Fruit fly (Drosophila melanogaster) whole organism, embryonic: Measurements from ENCODE around the gene mldr.

Source experiments
- ATbp ChIP-seq: fragments of 200-800 bp; sonication (Bioruptor generic); optimal IDR thresholded peaks from 2 replicates; lab custom pipeline; 2017; ENCODE audit warnings: missing biosample characterization, mild to moderate bottlenecking, missing genetic modification characterization, missing genetic modification reagents
- Adf1 ChIP-seq: fragments of 200-800 bp; sonication (Bioruptor generic); IDR thresholded peaks from 2 replicates; pipeline ENCODE4 v1.3.6; 2022; ENCODE audit warnings: missing biosample characterization, missing genetic modification characterization
- Blimp-1 ChIP-seq: fragments of 200-800 bp; sonication (Bioruptor generic); optimal IDR thresholded peaks from 3 replicates; lab custom pipeline; 2018; ENCODE audit warnings: missing biosample characterization, missing genetic modification characterization, mild to moderate bottlenecking, moderate library complexity, missing genetic modification reagents
- CG10565 ChIP-seq: fragments of 200-800 bp; sonication (Bioruptor generic); optimal IDR thresholded peaks from 3 replicates; lab custom pipeline; 2016; ENCODE audit warnings: missing biosample characterization, mild to moderate bottlenecking, missing genetic modification characterization
- CG12071 ChIP-seq: fragments of 200-800 bp; sonication (Bioruptor generic); optimal IDR thresholded peaks from 3 replicates; lab custom pipeline; 2018; ENCODE audit warnings: missing biosample characterization, mild to moderate bottlenecking, missing genetic modification characterization
- CG12155 ChIP-seq: fragments of 200-800 bp; sonication (Bioruptor generic); optimal IDR thresholded peaks from 3 replicates; lab custom pipeline; 2016; ENCODE audit warnings: missing biosample characterization, missing genetic modification characterization
- CG12219 ChIP-seq: fragments of 200-800 bp; sonication (Bioruptor generic); optimal IDR thresholded peaks from 3 replicates; lab custom pipeline; 2018; ENCODE audit warnings: missing biosample characterization, mild to moderate bottlenecking, missing genetic modification characterization
- CG13624 ChIP-seq: fragments of 200-800 bp; sonication (Bioruptor generic); optimal IDR thresholded peaks from 2 replicates; lab custom pipeline; 2016; ENCODE audit warnings: missing biosample characterization, missing genetic modification characterization
- CG13894 ChIP-seq: fragments of 200-800 bp; sonication (Bioruptor generic); optimal IDR thresholded peaks from 3 replicates; lab custom pipeline; 2018; ENCODE audit warnings: missing biosample characterization, mild to moderate bottlenecking, missing genetic modification characterization, moderate library complexity
- CG1603 ChIP-seq: fragments of 200-800 bp; sonication (Bioruptor generic); optimal IDR thresholded peaks from 2 replicates; lab custom pipeline; 2019; ENCODE audit warnings: missing biosample characterization, mild to moderate bottlenecking, missing genetic modification characterization, moderate library complexity
- CG17385 ChIP-seq: fragments of 200-800 bp; sonication (Bioruptor generic); optimal IDR thresholded peaks from 3 replicates; lab custom pipeline; 2018; ENCODE audit warnings: missing biosample characterization, mild to moderate bottlenecking, missing genetic modification characterization
- CG31441 ChIP-seq: fragments of 200-800 bp; sonication (Bioruptor generic); IDR thresholded peaks from 2 replicates; pipeline ENCODE4 v1.3.6; 2022; ENCODE audit warnings: missing biosample characterization, missing genetic modification characterization
- CG6654 ChIP-seq: fragments of 200-800 bp; sonication (Bioruptor generic); optimal IDR thresholded peaks from 2 replicates; lab custom pipeline; 2017; ENCODE audit warnings: missing biosample characterization, mild to moderate bottlenecking, missing genetic modification characterization
- CG8478 ChIP-seq: fragments of >200 bp; optimal IDR thresholded peaks from 2 replicates; lab custom pipeline; 2018
- CG9437 ChIP-seq: fragments of 200-800 bp; sonication (Bioruptor generic); optimal IDR thresholded peaks from 2 replicates; lab custom pipeline; 2018; ENCODE audit warnings: missing biosample characterization, mild to moderate bottlenecking, missing genetic modification characterization
- CrebB ChIP-seq: fragments of 200-800 bp; sonication (Bioruptor generic); optimal IDR thresholded peaks from 3 replicates; lab custom pipeline; 2018; ENCODE audit warnings: missing biosample characterization, mild to moderate bottlenecking, missing genetic modification characterization
- D19A ChIP-seq: fragments of 200-800 bp; optimal IDR thresholded peaks from 3 replicates; lab custom pipeline; 2019; ENCODE audit warnings: missing biosample characterization, mild to moderate bottlenecking, missing genetic modification characterization, moderate library complexity
- Deaf1 ChIP-seq: fragments of 200-800 bp; optimal IDR thresholded peaks from 3 replicates; lab custom pipeline; 2019; ENCODE audit warnings: missing biosample characterization, mild to moderate bottlenecking, missing genetic modification characterization, moderate library complexity
- GATAe ChIP-seq: fragments of 200-800 bp; sonication (Bioruptor generic); conservative IDR thresholded peaks from 2 replicates; pipeline ENCODE4 v1.3.6; 2022; ENCODE audit warnings: missing biosample characterization, missing genetic modification characterization
- HmgD ChIP-seq: fragments of 200-800 bp; sonication (Bioruptor generic); optimal IDR thresholded peaks from 3 replicates; lab custom pipeline; 2016; ENCODE audit warnings: missing biosample characterization, missing genetic modification characterization
- Jarid2 ChIP-seq: fragments of 200-800 bp; sonication (Bioruptor generic); optimal IDR thresholded peaks from 3 replicates; lab custom pipeline; 2017; ENCODE audit warnings: mild to moderate bottlenecking, missing biosample characterization, missing genetic modification reagents, missing genetic modification characterization
- MESR4 ChIP-seq: fragments of 200-800 bp; sonication (Bioruptor generic); optimal IDR thresholded peaks from 2 replicates; lab custom pipeline; 2018; ENCODE audit warnings: missing biosample characterization, mild to moderate bottlenecking, missing genetic modification characterization, moderate library complexity
- Neu2 ChIP-seq: fragments of 200-800 bp; sonication (Bioruptor generic); optimal IDR thresholded peaks from 3 replicates; lab custom pipeline; 2016; ENCODE audit warnings: missing biosample characterization, missing genetic modification characterization, borderline replicate concordance
- Nf-YA ChIP-seq: fragments of 200-800 bp; sonication (Bioruptor generic); IDR thresholded peaks from 2 replicates; pipeline ENCODE4 v1.3.6; 2022; ENCODE audit warnings: missing biosample characterization, missing genetic modification characterization
- NfI ChIP-seq: fragments of 200-800 bp; sonication (Bioruptor generic); optimal IDR thresholded peaks from 3 replicates; lab custom pipeline; 2018; ENCODE audit warnings: missing biosample characterization, mild to moderate bottlenecking, missing genetic modification characterization, moderate library complexity
- Sox100B ChIP-seq: fragments of 200-800 bp; sonication (Bioruptor generic); optimal IDR thresholded peaks from 3 replicates; lab custom pipeline; 2018; ENCODE audit warnings: missing biosample characterization, mild to moderate bottlenecking, missing genetic modification characterization
- Sry-δ ChIP-seq: fragments of 200-800 bp; sonication (Bioruptor generic); optimal IDR thresholded peaks from 2 replicates; lab custom pipeline; 2016; ENCODE audit warnings: missing biosample characterization, missing genetic modification characterization
- Trl ChIP-seq, 3 experiments: fragments of >200 bp in 2 of 3; fragments of 200-800 bp in 1 of 3; sonication (Bioruptor generic) in 1 of 3; optimal IDR thresholded peaks; 2 replicates in 1 of 3; 3 replicates in 2 of 3; lab custom pipeline; 2016 to 2017; ENCODE audit warnings: missing biosample characterization in 1 of 3, missing genetic modification characterization in 1 of 3
- Xbp1 ChIP-seq: fragments of 200-800 bp; sonication (Bioruptor generic); optimal IDR thresholded peaks from 3 replicates; lab custom pipeline; 2016; ENCODE audit warnings: missing biosample characterization, mild to moderate bottlenecking, missing genetic modification characterization
- ab ChIP-seq: fragments of 200-800 bp; sonication (Bioruptor generic); optimal IDR thresholded peaks from 2 replicates; lab custom pipeline; 2016; ENCODE audit warnings: missing biosample characterization, missing genetic modification characterization
- bab2 ChIP-seq: fragments of 200-800 bp; sonication (Bioruptor generic); optimal IDR thresholded peaks from 2 replicates; lab custom pipeline; 2016; ENCODE audit warnings: missing biosample characterization, missing genetic modification characterization
- br ChIP-seq: fragments of >200 bp; optimal IDR thresholded peaks from 2 replicates; lab custom pipeline; 2017
- cg ChIP-seq: fragments of 200-800 bp; sonication (Bioruptor generic); optimal IDR thresholded peaks from 3 replicates; lab custom pipeline; 2019; ENCODE audit warnings: missing biosample characterization, mild to moderate bottlenecking, missing genetic modification characterization, moderate library complexity
- cwo ChIP-seq: fragments of 200-800 bp; sonication (Bioruptor generic); optimal IDR thresholded peaks from 3 replicates; lab custom pipeline; 2017; ENCODE audit warnings: missing biosample characterization, missing genetic modification characterization, mild to moderate bottlenecking, moderate library complexity, missing genetic modification reagents
- en ChIP-seq: fragments of 200-800 bp; sonication (Bioruptor generic); optimal IDR thresholded peaks from 2 replicates; lab custom pipeline; 2016; ENCODE audit warnings: missing biosample characterization, missing genetic modification characterization
- eyg ChIP-seq: fragments of 200-800 bp; sonication (Bioruptor generic); optimal IDR thresholded peaks from 3 replicates; lab custom pipeline; 2016; ENCODE audit warnings: missing biosample characterization, missing genetic modification characterization
- gce ChIP-seq: fragments of 200-800 bp; sonication (Bioruptor generic); IDR thresholded peaks from 3 replicates; pipeline ENCODE4 v1.3.6; 2022; ENCODE audit warnings: missing biosample characterization, missing genetic modification characterization
- grn ChIP-seq: fragments of 200-800 bp; sonication (Bioruptor generic); optimal IDR thresholded peaks from 3 replicates; lab custom pipeline; 2017; ENCODE audit warnings: missing biosample characterization, missing genetic modification characterization
- lov ChIP-seq, 2 experiments: fragments of 200-800 bp in 1 of 2; fragments of >200 bp in 1 of 2; sonication (Bioruptor generic) in 1 of 2; IDR thresholded peaks in 1 of 2; optimal IDR thresholded peaks in 1 of 2; 2 replicates in 1 of 2; 3 replicates in 1 of 2; pipeline versions ENCODE4 v1.3.6 to Lab custom; 2017 to 2022; ENCODE audit warnings: missing biosample characterization in 1 of 2, missing genetic modification characterization in 1 of 2
- nom ChIP-seq: fragments of 200-800 bp; sonication (Bioruptor generic); optimal IDR thresholded peaks from 2 replicates; lab custom pipeline; 2017; ENCODE audit warnings: missing biosample characterization, missing genetic modification characterization, mild to moderate bottlenecking, moderate library complexity, missing genetic modification reagents
- p53 ChIP-seq: fragments of 200-800 bp; sonication (Bioruptor generic); optimal IDR thresholded peaks from 2 replicates; lab custom pipeline; 2016; ENCODE audit warnings: missing biosample characterization, missing genetic modification characterization
- prd ChIP-seq, 3 experiments: fragments of >200 bp in 2 of 3; fragments of 200-800 bp in 1 of 3; sonication (Bioruptor generic) in 1 of 3; optimal IDR thresholded peaks in 2 of 3; IDR thresholded peaks in 1 of 3; 2 replicates in 2 of 3; 3 replicates in 1 of 3; pipeline versions ENCODE4 v1.3.6 to Lab custom; 2017 to 2022; ENCODE audit warnings: missing biosample characterization in 1 of 3, missing genetic modification characterization in 1 of 3
- tll ChIP-seq, 2 experiments: fragments of 200-800 bp in 1 of 2; fragments of >200 bp in 1 of 2; sonication (Bioruptor generic) in 1 of 2; optimal IDR thresholded peaks; 2 replicates each; lab custom pipeline; 2017 to 2019; ENCODE audit warnings: missing biosample characterization in 2 of 2, missing genetic modification characterization in 2 of 2, mild to moderate bottlenecking in 1 of 2, moderate library complexity in 1 of 2
- vfl ChIP-seq: fragments of 200-800 bp; sonication (Bioruptor generic); optimal IDR thresholded peaks from 2 replicates; lab custom pipeline; 2016; ENCODE audit warnings: missing biosample characterization, missing genetic modification characterization
- vnd ChIP-seq: fragments of 200-800 bp; sonication (Bioruptor generic); IDR thresholded peaks from 3 replicates; pipeline ENCODE4 v1.3.6; 2022; ENCODE audit warnings: missing biosample characterization, missing genetic modification characterization; ENCODE audit not compliant: partially characterized antibody
- vvl ChIP-seq: fragments of 200-800 bp; sonication (Bioruptor generic); IDR thresholded peaks from 2 replicates; pipeline ENCODE4 v1.3.6; 2022; ENCODE audit warnings: missing biosample characterization, missing genetic modification characterization
- wdn ChIP-seq: fragments of 200-800 bp; sonication (Bioruptor generic); IDR thresholded peaks from 2 replicates; pipeline ENCODE4 v1.3.6; 2022; ENCODE audit warnings: missing biosample characterization, missing genetic modification characterization
- wek ChIP-seq: fragments of 200-800 bp; sonication (Bioruptor generic); optimal IDR thresholded peaks from 3 replicates; lab custom pipeline; 2018; ENCODE audit warnings: missing biosample characterization, mild to moderate bottlenecking, missing genetic modification characterization, moderate library complexity
- zen ChIP-seq: fragments of 200-800 bp; sonication (Bioruptor generic); optimal IDR thresholded peaks from 3 replicates; lab custom pipeline; 2018; ENCODE audit warnings: missing biosample characterization, mild to moderate bottlenecking, missing genetic modification characterization, moderate library complexity
- zf30C ChIP-seq: fragments of 200-800 bp; sonication (Bioruptor generic); optimal IDR thresholded peaks from 3 replicates; lab custom pipeline; 2018; ENCODE audit warnings: missing biosample characterization, mild to moderate bottlenecking, missing genetic modification characterization

mldr gene

dm6 chrX:6279629-6280073 lies 11.5 kb upstream of the mldr start, which contains the start of gene Ubi-p5E (continued):
- TF ChIP-seq prd (optimal IDR thresholded peaks at IDR 0.05; lab: Kevin White, UChicago) (no peak), prd (GFP tag; IDR thresholded peaks at IDR 0.05; lab: Robert Waterston, UW) (no peak), tll (GFP tag; optimal IDR thresholded peaks at IDR 0.05; lab: Kevin White, UChicago) (no peak), CG13894 (tag; lab: Kevin White, UChicago) (no peak), HmgD (GFP tag; lab: Kevin White, UChicago) (no peak), CG12219 (no peak), cwo (GFP tag; lab: Kevin White, UChicago) (no peak), p53 (GFP tag; lab: Kevin White, UChicago) (no peak), CG13624 (GFP tag; lab: Kevin White, UChicago) (peak; percentile 16), CG1603 (tag; lab: Kevin White, UChicago) (no peak), CG6654 (GFP tag; lab: Kevin White, UChicago) (no peak), CG17385 (GFP tag; lab: Kevin White, UChicago) (no peak), Nf-YA (GFP tag; lab: Robert Waterston, UW) (no peak), Neu2 (GFP tag; lab: Kevin White, UChicago) (no peak), CG8478 (lab: Kevin White, UChicago) (no peak), Adf1 (GFP tag; lab: Robert Waterston, UW) (no peak), bab2 (GFP tag; lab: Kevin White, UChicago) (no peak), Xbp1 (GFP tag; lab: Kevin White, UChicago) (no peak), CG31441 (GFP tag; lab: Robert Waterston, UW) (0 out of 2 replicates have a peak, but pooled peaks have one; percentile 0), vnd (GFP tag; lab: Robert Waterston, UW) (no peak), vfl (GFP tag; lab: Kevin White, UChicago) (no peak), CrebB (no peak), Sry-δ (no peak), br (lab: Kevin White, UChicago) (no peak), en (GFP tag; lab: Kevin White, UChicago) (no peak), Blimp-1 (GFP tag; lab: Kevin White, UChicago) (no peak), GATAe (GFP tag; lab: Robert Waterston, UW) (no peak), MESR4 (GFP tag; lab: Kevin White, UChicago) (no peak), CG9437 (GFP tag; lab: Kevin White, UChicago) (no peak), eyg (no peak), zen (tag; lab: Kevin White, UChicago) (peak; percentile 3), ab (GFP tag; lab: Kevin White, UChicago) (no peak), wek (GFP tag; lab: Kevin White, UChicago) (no peak), NfI (no peak), Sox100B (GFP tag; lab: Kevin White, UChicago) (no peak)

DNA sequence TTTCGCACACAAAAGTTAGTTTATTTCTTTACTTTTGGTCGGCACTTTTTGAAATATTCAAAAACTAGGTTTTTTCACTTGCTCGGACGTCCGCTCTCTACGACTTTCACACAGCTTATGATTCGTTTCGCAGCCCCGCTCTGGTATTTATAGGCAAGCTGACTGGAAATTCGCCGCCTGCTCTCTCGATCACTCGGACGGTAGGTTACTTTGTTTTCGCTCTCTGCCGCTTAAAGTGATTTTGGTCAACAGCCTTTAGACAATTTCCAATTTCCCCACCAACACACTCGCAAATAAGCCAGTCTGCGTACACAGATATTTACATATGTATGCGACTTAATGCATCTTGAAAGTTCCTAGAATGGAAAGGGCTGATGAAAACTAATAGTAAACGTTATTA lies 7.6 kb upstream of the mldr start, which contains the start of gene CG11700:
CG11700 (minus strand) TSS at position 106 of the 400 bp plus-strand sequence.
- TF ChIP-seq gce (no peak), wdn (GFP tag; lab: Robert Waterston, UW) (no peak), CG12155 (GFP tag; lab: Kevin White, UChicago) (no peak), nom (GFP tag; lab: Kevin White, UChicago) (peak; percentile 50), vvl (GFP tag; lab: Robert Waterston, UW) (0 out of 2 replicates have a peak, but pooled peaks have one; percentile 13), Jarid2 (peak; percentile 2), lov (optimal IDR thresholded peaks at IDR 0.05; lab: Kevin White, UChicago) (no peak), lov (GFP tag; IDR thresholded peaks at IDR 0.05; lab: Robert Waterston, UW) (no peak), CG10565 (no peak), Deaf1 (tag; lab: Kevin White, UChicago) (peak; percentile 4), zf30C (GFP tag; lab: Kevin White, UChicago) (no peak), CG12071 (GFP tag; lab: Kevin White, UChicago) (no peak), ATbp (GFP tag; lab: Kevin White, UChicago) (no peak), Trl (optimal IDR thresholded peaks at IDR 0.05; lab: Kevin White, UChicago) (peak in 1 of 2 experiments; percentile 28), Trl (GFP tag; optimal IDR thresholded peaks at IDR 0.05; lab: Kevin White, UChicago) (no peak), grn (no peak), D19A (tag; lab: Kevin White, UChicago) (no peak), cg (GFP tag; lab: Kevin White, UChicago) (peak; percentile 55)
